Fruit fly (Drosophila melanogaster) whole organism, embryonic: ENCODE data around the gene CG9799.
A peak's percentile ranks its signal among the peaks of the same experiment; 100 is the strongest.

Experiments used
- Aef1 ChIP-seq: fragments of 200-800 bp; sonication (Bioruptor generic); IDR thresholded peaks from 3 replicates; pipeline ENCODE4 v1.3.6; 2022; ENCODE audit warnings: missing biosample characterization, missing genetic modification characterization
- CG10431 ChIP-seq: fragments of 200-800 bp; sonication (Bioruptor generic); optimal IDR thresholded peaks from 3 replicates; lab custom pipeline; 2018; ENCODE audit warnings: missing biosample characterization, mild to moderate bottlenecking, missing genetic modification characterization
- CG12744 ChIP-seq: fragments of 200-800 bp; sonication (Bioruptor generic); optimal IDR thresholded peaks from 2 replicates; lab custom pipeline; 2016; ENCODE audit warnings: missing biosample characterization, missing genetic modification characterization
- CG12769 ChIP-seq: fragments of 200-800 bp; sonication (Bioruptor generic); optimal IDR thresholded peaks from 2 replicates; lab custom pipeline; 2019; ENCODE audit warnings: missing biosample characterization, mild to moderate bottlenecking, missing genetic modification characterization, moderate library complexity
- CG14050 ChIP-seq: fragments of 200-800 bp; sonication (Bioruptor generic); IDR thresholded peaks from 3 replicates; pipeline ENCODE4 v1.3.6; 2022; ENCODE audit warnings: missing biosample characterization, missing genetic modification characterization
- CG1647 ChIP-seq: fragments of 200-800 bp; sonication (Bioruptor generic); optimal IDR thresholded peaks from 3 replicates; lab custom pipeline; 2016; ENCODE audit warnings: missing biosample characterization, missing genetic modification characterization
- CG18011 ChIP-seq: fragments of 200-800 bp; sonication (Bioruptor generic); optimal IDR thresholded peaks from 2 replicates; lab custom pipeline; 2017; ENCODE audit warnings: missing biosample characterization, missing genetic modification characterization, mild to moderate bottlenecking, moderate library complexity, missing genotype
- CG2199 ChIP-seq: fragments of 200-800 bp; sonication (Bioruptor generic); IDR thresholded peaks from 3 replicates; pipeline ENCODE4 v1.3.6; 2022; ENCODE audit warnings: missing biosample characterization, missing genetic modification characterization
- CG3281 ChIP-seq: fragments of 200-800 bp; sonication (Bioruptor generic); optimal IDR thresholded peaks from 3 replicates; lab custom pipeline; 2017; ENCODE audit warnings: missing biosample characterization, mild to moderate bottlenecking, missing genetic modification characterization
- CG3995 ChIP-seq: fragments of 200-800 bp; sonication (Bioruptor generic); optimal IDR thresholded peaks from 3 replicates; lab custom pipeline; 2016; ENCODE audit warnings: missing biosample characterization, missing genetic modification characterization
- CG4282 ChIP-seq: fragments of 200-800 bp; sonication (Bioruptor generic); optimal IDR thresholded peaks from 2 replicates; lab custom pipeline; 2016; ENCODE audit warnings: missing biosample characterization, missing genetic modification characterization
- CG8388 ChIP-seq: fragments of 200-800 bp; sonication (Bioruptor generic); optimal IDR thresholded peaks from 2 replicates; lab custom pipeline; 2019; ENCODE audit warnings: missing biosample characterization, mild to moderate bottlenecking, missing genetic modification characterization, moderate library complexity
- Dek ChIP-seq: fragments of 200-800 bp; sonication (Bioruptor generic); optimal IDR thresholded peaks from 3 replicates; lab custom pipeline; 2019; ENCODE audit warnings: missing biosample characterization, mild to moderate bottlenecking, missing genetic modification characterization, moderate library complexity
- E2f1 ChIP-seq: fragments of 200-800 bp; sonication (Bioruptor generic); IDR thresholded peaks from 2 replicates; pipeline ENCODE4 v1.3.6; 2022; ENCODE audit warnings: missing biosample characterization, missing genetic modification characterization
- Elba2 ChIP-seq: fragments of 200-800 bp; sonication (Bioruptor generic); optimal IDR thresholded peaks from 3 replicates; lab custom pipeline; 2016; ENCODE audit warnings: missing biosample characterization, missing genetic modification characterization
- Ets65A ChIP-seq: fragments of 200-800 bp; sonication (Bioruptor generic); peaks from one replicate; lab custom pipeline; 2016; ENCODE audit warnings: missing biosample characterization, missing genetic modification characterization
- Hr3 ChIP-seq: fragments of 200-800 bp; sonication (Bioruptor generic); optimal IDR thresholded peaks from 3 replicates; lab custom pipeline; 2016; ENCODE audit warnings: missing biosample characterization, missing genetic modification characterization
- Lpt ChIP-seq: fragments of >200 bp; optimal IDR thresholded peaks from 2 replicates; lab custom pipeline; 2018; ENCODE audit warnings: missing biosample characterization, missing genetic modification characterization
- Mrtf ChIP-seq: fragments of 200-800 bp; sonication (Bioruptor generic); IDR thresholded peaks from 3 replicates; pipeline ENCODE4 v1.3.6; 2022; ENCODE audit warnings: missing biosample characterization, missing genetic modification characterization
- PHDP ChIP-seq: fragments of 200-800 bp; sonication (Bioruptor generic); optimal IDR thresholded peaks from 3 replicates; lab custom pipeline; 2018; ENCODE audit warnings: missing biosample characterization, mild to moderate bottlenecking, missing genetic modification characterization, moderate library complexity
- Sox102F ChIP-seq: fragments of 200-800 bp; sonication (Bioruptor generic); optimal IDR thresholded peaks from 2 replicates; lab custom pipeline; 2018; ENCODE audit warnings: missing biosample characterization, mild to moderate bottlenecking, missing genetic modification characterization, moderate library complexity
- Taf1 ChIP-seq: fragments of 200-800 bp; sonication (Bioruptor generic); IDR thresholded peaks from 2 replicates; pipeline ENCODE4 v1.3.6; 2022; ENCODE audit warnings: missing biosample characterization, missing genetic modification characterization
- Usf ChIP-seq: fragments of 200-800 bp; sonication (Bioruptor generic); optimal IDR thresholded peaks from 2 replicates; lab custom pipeline; 2017; ENCODE audit warnings: missing genotype, missing biosample characterization, missing genetic modification characterization
- crc ChIP-seq: fragments of 200-800 bp; sonication (Bioruptor generic); optimal IDR thresholded peaks from 2 replicates; lab custom pipeline; 2016; ENCODE audit warnings: missing biosample characterization, missing genetic modification characterization
- crol ChIP-seq: fragments of 200-800 bp; sonication (Bioruptor generic); IDR thresholded peaks from 2 replicates; pipeline ENCODE4 v1.3.6; 2022; ENCODE audit warnings: missing biosample characterization, missing genetic modification characterization
- crp ChIP-seq, 2 experiments: fragments of 200-800 bp; sonication (Bioruptor generic); optimal IDR thresholded peaks; 2 replicates in 1 of 2; 3 replicates in 1 of 2; lab custom pipeline; 2017; ENCODE audit warnings: missing biosample characterization in 2 of 2, missing genetic modification characterization in 2 of 2, mild to moderate bottlenecking in 1 of 2, moderate library complexity in 1 of 2
- gem ChIP-seq: fragments of 200-800 bp; sonication (Bioruptor generic); optimal IDR thresholded peaks from 2 replicates; lab custom pipeline; 2019; ENCODE audit warnings: missing biosample characterization, mild to moderate bottlenecking, missing genetic modification characterization, moderate library complexity
- insv ChIP-seq, 2 experiments: fragments of 200-800 bp; sonication (Bioruptor generic); optimal IDR thresholded peaks; 3 replicates each; lab custom pipeline; 2016 to 2018; ENCODE audit warnings: missing biosample characterization in 2 of 2, missing genetic modification characterization in 2 of 2
- jigr1 ChIP-seq: fragments of 200-800 bp; sonication (Bioruptor generic); IDR thresholded peaks from 3 replicates; pipeline ENCODE4 v1.3.6; 2022; ENCODE audit warnings: missing biosample characterization, missing genetic modification characterization
- klu ChIP-seq: fragments of 200-800 bp; sonication (Bioruptor generic); IDR thresholded peaks from 2 replicates; pipeline ENCODE4 v1.3.6; 2022; ENCODE audit warnings: missing biosample characterization, missing genetic modification characterization
- kni ChIP-seq: fragments of 200-800 bp; sonication (Bioruptor generic); optimal IDR thresholded peaks from 3 replicates; lab custom pipeline; 2017; ENCODE audit warnings: mild to moderate bottlenecking, missing biosample characterization, missing genetic modification reagents, missing genetic modification characterization
- nerfin-1 ChIP-seq: fragments of 200-800 bp; sonication (Bioruptor generic); optimal IDR thresholded peaks from 3 replicates; lab custom pipeline; 2019; ENCODE audit warnings: missing biosample characterization, mild to moderate bottlenecking, missing genetic modification characterization, moderate library complexity
- onecut ChIP-seq: fragments of 200-800 bp; sonication (Bioruptor generic); IDR thresholded peaks from 2 replicates; pipeline ENCODE4 v1.3.6; 2022; ENCODE audit warnings: missing biosample characterization, missing genetic modification characterization
- pan ChIP-seq, 4 experiments: fragments of >200 bp in 3 of 4; fragments of 200-800 bp in 1 of 4; sonication (Bioruptor generic) in 1 of 4; optimal IDR thresholded peaks in 3 of 4; IDR thresholded peaks in 1 of 4; 2 replicates each; pipeline versions ENCODE4 v1.3.6 to Lab custom; 2017 to 2022; ENCODE audit warnings: missing biosample characterization in 2 of 4, missing genetic modification characterization in 2 of 4, mixed read lengths in 1 of 4
- pfk ChIP-seq: fragments of 200-800 bp; sonication (Bioruptor generic); optimal IDR thresholded peaks from 2 replicates; lab custom pipeline; 2018; ENCODE audit warnings: missing biosample characterization, mild to moderate bottlenecking, missing genetic modification characterization, moderate library complexity
- row ChIP-seq: fragments of 200-800 bp; sonication (Bioruptor generic); IDR thresholded peaks from 3 replicates; pipeline ENCODE4 v1.3.6; 2022; ENCODE audit warnings: missing biosample characterization, missing genetic modification characterization
- sc ChIP-seq, 3 experiments: fragments of >200 bp in 2 of 3; fragments of 200-800 bp in 1 of 3; sonication (Bioruptor generic) in 1 of 3; optimal IDR thresholded peaks; 2 replicates in 2 of 3; 3 replicates in 1 of 3; lab custom pipeline; 2017; ENCODE audit warnings: mild to moderate bottlenecking in 1 of 3, missing biosample characterization in 1 of 3, missing genetic modification characterization in 1 of 3, missing genetic modification reagents in 1 of 3
- slbo ChIP-seq: fragments of 200-800 bp; sonication (Bioruptor generic); IDR thresholded peaks from 2 replicates; pipeline ENCODE4 v1.3.6; 2022; ENCODE audit warnings: missing biosample characterization, missing genetic modification characterization
- slp2 ChIP-seq: fragments of 200-800 bp; sonication (Bioruptor generic); optimal IDR thresholded peaks from 2 replicates; lab custom pipeline; 2016; ENCODE audit warnings: missing biosample characterization, missing genetic modification characterization
- tap ChIP-seq: fragments of 200-800 bp; optimal IDR thresholded peaks from 3 replicates; lab custom pipeline; 2019; ENCODE audit warnings: missing biosample characterization, mild to moderate bottlenecking, missing genetic modification characterization, moderate library complexity
- tll ChIP-seq, 2 experiments: fragments of 200-800 bp in 1 of 2; fragments of >200 bp in 1 of 2; sonication (Bioruptor generic) in 1 of 2; optimal IDR thresholded peaks; 2 replicates each; lab custom pipeline; 2017 to 2019; ENCODE audit warnings: missing biosample characterization in 2 of 2, missing genetic modification characterization in 2 of 2, mild to moderate bottlenecking in 1 of 2, moderate library complexity in 1 of 2
- tup ChIP-seq: fragments of 200-800 bp; sonication (Bioruptor generic); optimal IDR thresholded peaks from 2 replicates; lab custom pipeline; 2016; ENCODE audit warnings: missing biosample characterization, mild to moderate bottlenecking, missing genetic modification characterization, moderate library complexity
- wek ChIP-seq: fragments of 200-800 bp; sonication (Bioruptor generic); optimal IDR thresholded peaks from 3 replicates; lab custom pipeline; 2018; ENCODE audit warnings: missing biosample characterization, mild to moderate bottlenecking, missing genetic modification characterization, moderate library complexity

Gene CG9799

dm6 chr3R:13425470-13426033, 37.0 kb upstream of the CG9799 start, which contains the start of gene Act87E (continued):
- TF ChIP-seq jigr1 (GFP tag; lab: Robert Waterston, UW) (no peak), CG10431 (GFP tag; lab: Kevin White, UChicago) (peak; percentile 8), nerfin-1 (tag; lab: Kevin White, UChicago) (peak; percentile 73), CG8388 (peak; percentile 66), crol (GFP tag; lab: Robert Waterston, UW) (peak; percentile 66), sc (optimal IDR thresholded peaks at IDR 0.05; lab: Kevin White, UChicago) (no peak), sc (GFP tag; optimal IDR thresholded peaks at IDR 0.05; lab: Kevin White, UChicago) (peak; percentile 47), slp2 (GFP tag; lab: Kevin White, UChicago) (no peak), onecut (no peak), kni (no peak), crp (GFP tag; optimal IDR thresholded peaks at IDR 0.05; lab: Kevin White, UChicago) (no peak), CG2199 (GFP tag; lab: Robert Waterston, UW) (no peak), CG12744 (GFP tag; lab: Kevin White, UChicago) (no peak), pfk (no peak), Sox102F (GFP tag; lab: Kevin White, UChicago) (peak; percentile 76), E2f1 (GFP tag; lab: Robert Waterston, UW) (peak; percentile 35; the same call in 1 of the 2 replicates), slbo (GFP tag; lab: Robert Waterston, UW) (no peak), pan (optimal IDR thresholded peaks at IDR 0.05; lab: Kevin White, UChicago) (no peak), pan (GFP tag; optimal IDR thresholded peaks at IDR 0.05 in 1 of 2, IDR thresholded peaks at IDR 0.05 in 1 of 2) (peak in 1 of 2 experiments; percentile 39), Hr3 (GFP tag; lab: Kevin White, UChicago) (peak; percentile 67), CG18011 (GFP tag; lab: Kevin White, UChicago) (no peak), tll (GFP tag; optimal IDR thresholded peaks at IDR 0.05; lab: Kevin White, UChicago) (no peak), Mrtf (GFP tag; lab: Robert Waterston, UW) (no peak), CG1647 (GFP tag; lab: Kevin White, UChicago) (no peak), wek (no peak), Ets65A (GFP tag; lab: Kevin White, UChicago) (no peak), tap (tag; lab: Kevin White, UChicago) (peak; percentile 57), tup (no peak), CG3995 (GFP tag; lab: Kevin White, UChicago) (no peak), gem (tag; lab: Kevin White, UChicago) (peak; percentile 87), CG14050 (GFP tag; lab: Robert Waterston, UW) (no peak), row (peak; percentile 71), Usf (peak; percentile 26), Dek (peak; percentile 52), crc (no peak), Taf1 (GFP tag; lab: Robert Waterston, UW) (no peak), Lpt (no peak), CG12769 (no peak), PHDP (tag; lab: Kevin White, UChicago) (peak; percentile 67), CG3281 (peak; percentile 60), Aef1 (0 out of 3 replicates have a peak, but pooled peaks have one; percentile 30), CG4282 (GFP tag; lab: Kevin White, UChicago) (no peak)
- TF ChIP-seq, all 482 proteins: peak for 184

dm6 chr3R:13422178-13422577, 33.7 kb upstream of the CG9799 start:
- TF ChIP-seq klu (GFP tag; lab: Robert Waterston, UW) (no peak), Elba2 (peak; percentile 44), insv (GFP tag; optimal IDR thresholded peaks at IDR 0.05; lab: Kevin White, UChicago) (peak in 1 of 2 experiments; percentile 92)
- TF ChIP-seq, all 482 proteins: peak for 2
